Worm (Caenorhabditis elegans) whole organism, L4 larva: Measurements from ENCODE around the gene K10H10.4.

ENCODE experiments used
- T20F7.1 ChIP-seq: fragments of 200-800 bp; sonication (Bioruptor generic); optimal IDR thresholded peaks from 2 replicates; lab custom pipeline; 2018; ENCODE audit warnings: mild to moderate bottlenecking, missing genetic modification characterization, missing compliant biosample characterization
- Y105C5A.15 ChIP-seq: fragments of 200-800 bp; sonication (Bioruptor generic); IDR thresholded peaks from 2 replicates; pipeline ENCODE4 v1.3.6; 2022; ENCODE audit warnings: missing genetic modification characterization, missing compliant biosample characterization
- ZK546.5 ChIP-seq, 2 experiments: sonication (generic microtip); optimal IDR thresholded peaks; 2 replicates each; lab custom pipeline; 2017; ENCODE audit warnings: missing biosample characterization in 2 of 2, missing genetic modification characterization in 2 of 2
- aly-2 ChIP-seq: sonication (generic microtip); optimal IDR thresholded peaks from 2 replicates; lab custom pipeline; 2018; ENCODE audit warnings: missing biosample characterization, missing genetic modification characterization
- attf-4 ChIP-seq: sonication (generic microtip); optimal IDR thresholded peaks from 3 replicates; lab custom pipeline; 2017; ENCODE audit warnings: missing biosample characterization, missing genetic modification characterization
- ceh-28 ChIP-seq: fragments of 150-350 bp; optimal IDR thresholded peaks from 2 replicates; lab custom pipeline; 2014; ENCODE audit warnings: missing biosample characterization, missing genetic modification reagents, missing genetic modification characterization
- ceh-62 ChIP-seq: sonication (generic microtip); optimal IDR thresholded peaks from 2 replicates; lab custom pipeline; 2017; ENCODE audit warnings: missing biosample characterization, missing genetic modification characterization
- ces-1 ChIP-seq: fragments of 150-350 bp; sonication (generic microtip); optimal IDR thresholded peaks from 4 replicates; lab custom pipeline; 2014; ENCODE audit warnings: missing biosample characterization, missing genetic modification reagents, missing genetic modification characterization
- dmd-8 ChIP-seq: fragments of 200-800 bp; sonication (Bioruptor generic); IDR thresholded peaks from 2 replicates; pipeline ENCODE4 v1.3.6; 2022; ENCODE audit warnings: missing genetic modification characterization, missing compliant biosample characterization
- dmd-9 ChIP-seq: fragments of 200-800 bp; sonication (Bioruptor generic); IDR thresholded peaks from 2 replicates; pipeline ENCODE4 v1.3.6; 2022; ENCODE audit warnings: missing genetic modification reagents, missing genetic modification characterization, missing compliant biosample characterization
- dve-1 ChIP-seq: sonication (generic microtip); optimal IDR thresholded peaks from 2 replicates; lab custom pipeline; 2017; ENCODE audit warnings: antibody characterized with exemption, mild to moderate bottlenecking, missing genetic modification characterization, missing compliant biosample characterization; ENCODE audit not compliant: insufficient read depth
- egl-27 ChIP-seq: sonication (generic microtip); optimal IDR thresholded peaks from 3 replicates; lab custom pipeline; 2017; ENCODE audit warnings: missing biosample characterization, missing genetic modification reagents, missing genetic modification characterization
- fos-1 ChIP-seq: fragments of 150-350 bp; optimal IDR thresholded peaks from 2 replicates; lab custom pipeline; 2014; ENCODE audit warnings: missing biosample characterization, missing genetic modification characterization
- hlh-30 ChIP-seq: sonication (generic microtip); optimal IDR thresholded peaks from 2 replicates; lab custom pipeline; 2017; ENCODE audit warnings: antibody characterized with exemption, mild to moderate bottlenecking, missing genetic modification characterization, missing compliant biosample characterization; ENCODE audit not compliant: insufficient read depth
- jun-1 ChIP-seq: fragments of 150-350 bp; optimal IDR thresholded peaks from 2 replicates; lab custom pipeline; 2014; ENCODE audit warnings: missing biosample characterization, missing genetic modification reagents, missing genetic modification characterization
- lin-29 ChIP-seq: fragments of 200-800 bp; sonication (Bioruptor generic); IDR thresholded peaks from 2 replicates; pipeline ENCODE4 v1.3.6; 2022; ENCODE audit warnings: missing genetic modification reagents, missing genetic modification characterization, missing compliant biosample characterization
- madf-5 ChIP-seq, 2 experiments: fragments of 200-800 bp; sonication (Bioruptor generic); IDR thresholded peaks; 2 replicates each; pipeline ENCODE4 v1.3.6; 2022; ENCODE audit warnings: missing compliant biosample characterization in 2 of 2, missing genetic modification characterization in 2 of 2
- mxl-3 ChIP-seq: fragments of 200-800 bp; sonication (Bioruptor generic); optimal IDR thresholded peaks from 2 replicates; lab custom pipeline; 2018; ENCODE audit warnings: mild to moderate bottlenecking, missing genetic modification characterization, missing compliant biosample characterization
- nhr-102 ChIP-seq: sonication (generic microtip); optimal IDR thresholded peaks from 2 replicates; lab custom pipeline; 2016; ENCODE audit warnings: mild to moderate bottlenecking, missing genetic modification characterization, moderate library complexity, missing compliant biosample characterization
- nhr-11 ChIP-seq: fragments of 150-350 bp; optimal IDR thresholded peaks from 2 replicates; lab custom pipeline; 2014; ENCODE audit warnings: missing biosample characterization, missing genetic modification characterization
- nhr-237 ChIP-seq: sonication (generic microtip); optimal IDR thresholded peaks from 2 replicates; lab custom pipeline; 2017; ENCODE audit warnings: missing biosample characterization, missing genetic modification characterization
- nhr-76 ChIP-seq: fragments of 150-350 bp; optimal IDR thresholded peaks from 2 replicates; lab custom pipeline; 2014; ENCODE audit warnings: missing biosample characterization, missing genetic modification characterization
- pha-4 ChIP-seq, 2 experiments: fragments of 150-350 bp in 1 of 2; fragments of 200-800 bp in 1 of 2; sonication (Bioruptor generic) in 1 of 2; IDR thresholded peaks in 1 of 2; optimal IDR thresholded peaks in 1 of 2; 2 replicates each; pipeline versions ENCODE4 v1.3.6 to Lab custom; 2014 to 2022; ENCODE audit warnings: missing genetic modification characterization in 2 of 2, missing genetic modification reagents in 2 of 2, missing biosample characterization in 1 of 2, missing compliant biosample characterization in 1 of 2
- pqm-1 ChIP-seq: sonication (generic microtip); optimal IDR thresholded peaks from 2 replicates; lab custom pipeline; 2017; ENCODE audit warnings: missing biosample characterization, missing genetic modification characterization
- rbr-2 ChIP-seq: sonication (generic microtip); optimal IDR thresholded peaks from 2 replicates; lab custom pipeline; 2016; ENCODE audit warnings: missing genotype, missing genetic modification characterization, missing compliant biosample characterization
- set-16 ChIP-seq: fragments of 200-800 bp; sonication (Bioruptor generic); IDR thresholded peaks from 2 replicates; pipeline ENCODE4 v1.3.6; 2022; ENCODE audit warnings: missing genetic modification reagents, missing genetic modification characterization, missing compliant biosample characterization
- snpc-1.2 ChIP-seq: fragments of 200-800 bp; sonication (Bioruptor generic); IDR thresholded peaks from 2 replicates; pipeline ENCODE4 v1.3.6; 2022; ENCODE audit warnings: missing genetic modification reagents, missing genetic modification characterization, missing compliant biosample characterization
- tag-97 ChIP-seq: fragments of 200-800 bp; sonication (Bioruptor generic); IDR thresholded peaks from 2 replicates; pipeline ENCODE4 v1.3.6; 2022; ENCODE audit warnings: missing genetic modification characterization, missing compliant biosample characterization
- unc-130 ChIP-seq: sonication (generic microtip); optimal IDR thresholded peaks from 2 replicates; lab custom pipeline; 2016; ENCODE audit warnings: missing genetic modification reagents, missing genetic modification characterization, missing compliant biosample characterization
- unc-39 ChIP-seq: sonication (generic microtip); optimal IDR thresholded peaks from 2 replicates; lab custom pipeline; 2017; ENCODE audit warnings: missing biosample characterization, missing genetic modification characterization
- unc-62 ChIP-seq, 3 experiments: fragments of 150-350 bp in 1 of 3; sonication (generic microtip); optimal IDR thresholded peaks in 2 of 3; peaks in 1 of 3; 1 replicate in 1 of 3; 2 replicates in 2 of 3; lab custom pipeline; 2014 to 2017; ENCODE audit warnings: missing biosample characterization in 3 of 3, missing genetic modification characterization in 3 of 3, missing genetic modification reagents in 3 of 3, missing genotype in 1 of 3
- zfp-3 ChIP-seq: fragments of 200-800 bp; sonication (Bioruptor generic); conservative IDR thresholded peaks from 2 replicates; pipeline ENCODE4 v1.3.6; 2022; ENCODE audit warnings: missing genetic modification reagents, missing genetic modification characterization, missing compliant biosample characterization

Gene K10H10.4

DNA sequence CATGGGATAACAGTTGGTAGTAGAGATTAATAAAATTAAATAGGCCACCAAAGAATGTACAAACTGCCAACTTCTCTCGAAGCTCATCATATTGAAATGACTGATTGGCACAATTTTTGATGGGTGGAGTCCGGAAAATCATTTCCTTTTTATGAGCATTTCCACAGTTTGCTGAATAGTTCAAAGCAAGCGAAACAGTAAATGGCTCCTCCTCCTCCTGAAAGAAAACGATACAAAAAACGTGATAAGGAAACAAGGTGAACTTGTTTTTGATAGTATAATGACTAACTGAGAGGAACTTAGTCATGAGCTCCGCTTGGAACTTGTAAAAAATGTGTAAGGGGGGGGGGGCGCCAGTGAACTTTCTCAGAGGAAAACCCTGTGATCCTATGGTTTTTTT lies 14.8 kb downstream of the K10H10.4 start, which contains the start of gene K10H10.9:
TSS of gene K10H10.9 (minus strand) at position 101 of the 400 bp plus-strand sequence.
- TF ChIP-seq nhr-76 (tag; lab: Kevin White, UChicago) (no peak), dmd-8 (no peak), ceh-28 (tag; lab: Kevin White, UChicago) (no peak), Y105C5A.15 (GFP tag; lab: Robert Waterston, UW) (no peak), attf-4 (tag; lab: Kevin White, UChicago) (no peak), tag-97 (GFP tag; lab: Robert Waterston, UW) (no peak), dve-1 (tag; lab: Kevin White, UChicago) (no peak), nhr-102 (no peak), mxl-3 (GFP tag; lab: Kevin White, UChicago) (no peak)

DNA sequence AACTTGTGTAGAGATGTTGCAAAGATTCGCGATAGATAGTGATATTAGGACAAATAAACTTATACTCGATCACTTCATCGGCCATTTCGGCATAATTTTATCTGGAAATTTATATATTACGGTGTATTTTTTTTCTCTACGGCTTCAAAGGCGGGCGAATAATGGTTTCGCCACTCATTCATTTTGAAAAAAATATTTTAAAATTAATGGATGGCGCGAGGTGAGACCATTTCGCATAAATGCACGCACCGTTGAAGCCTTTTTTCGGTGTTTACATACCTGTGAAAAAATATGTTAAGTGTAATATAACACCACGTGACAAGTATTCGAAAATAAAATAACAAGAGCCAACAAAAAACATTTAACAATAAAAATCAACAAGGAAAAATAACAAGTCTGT lies 21.8 kb downstream of the K10H10.4 start, which contains the start of gene btb-19:
TSS of gene btb-19 (minus strand) at position 101 of the 400 bp plus-strand sequence.
- TF ChIP-seq madf-5 (GFP tag; IDR thresholded peaks at IDR 0.05; lab: Robert Waterston, UW), result no peak

DNA sequence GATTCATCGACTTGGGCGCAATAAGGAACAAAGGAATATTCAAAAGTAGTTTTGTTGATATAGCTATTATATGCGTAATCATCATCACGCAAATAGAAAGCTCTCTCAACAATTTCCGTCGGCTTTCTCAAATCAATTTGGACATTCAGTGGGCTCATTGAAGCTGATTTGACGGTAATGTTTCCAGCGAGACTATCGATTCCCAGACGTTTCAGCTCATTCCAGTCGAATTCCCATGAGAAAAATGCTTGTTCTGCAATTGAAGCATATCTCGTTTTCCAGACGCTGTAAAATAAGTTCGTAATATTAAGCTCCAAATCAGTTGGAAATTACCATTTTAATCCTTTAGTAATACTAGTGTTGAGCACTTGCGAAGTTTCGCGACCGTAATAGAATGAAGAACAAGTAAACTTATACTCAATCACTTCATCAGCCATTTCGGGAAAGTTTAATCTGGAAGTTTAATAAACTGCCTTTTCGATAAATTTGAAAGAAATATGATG lies 22.9 kb downstream of the K10H10.4 start, which contains the start of gene btb-20:
TSS of gene btb-20 (minus strand) at position 453 of the 503 bp plus-strand sequence.
- TF ChIP-seq unc-39 (tag; lab: Kevin White, UChicago), result no peak
- no peak for TF ChIP-seq pqm-1
- no peak for TF ChIP-seq nhr-237
- no peak for TF ChIP-seq rbr-2 (tag; lab: Kevin White, UChicago)
- TF ChIP-seq unc-130 (GFP tag; lab: Kevin White, UChicago), result no peak
- TF ChIP-seq zfp-3 (GFP tag; lab: Robert Waterston, UW), result no peak
- TF ChIP-seq hlh-30 (tag; lab: Kevin White, UChicago), result no peak
- TF ChIP-seq jun-1, result no peak
- TF ChIP-seq unc-62 (GFP tag; optimal IDR thresholded peaks at IDR 0.05 in 1 of 2; lab: Kevin White, UChicago), result peak in 1 of 2 experiments; percentile 93
- no peak for TF ChIP-seq unc-62 (tag; optimal IDR thresholded peaks at IDR 0.05; lab: Kevin White, UChicago)
- TF ChIP-seq, all 104 proteins: peak for 1

DNA sequence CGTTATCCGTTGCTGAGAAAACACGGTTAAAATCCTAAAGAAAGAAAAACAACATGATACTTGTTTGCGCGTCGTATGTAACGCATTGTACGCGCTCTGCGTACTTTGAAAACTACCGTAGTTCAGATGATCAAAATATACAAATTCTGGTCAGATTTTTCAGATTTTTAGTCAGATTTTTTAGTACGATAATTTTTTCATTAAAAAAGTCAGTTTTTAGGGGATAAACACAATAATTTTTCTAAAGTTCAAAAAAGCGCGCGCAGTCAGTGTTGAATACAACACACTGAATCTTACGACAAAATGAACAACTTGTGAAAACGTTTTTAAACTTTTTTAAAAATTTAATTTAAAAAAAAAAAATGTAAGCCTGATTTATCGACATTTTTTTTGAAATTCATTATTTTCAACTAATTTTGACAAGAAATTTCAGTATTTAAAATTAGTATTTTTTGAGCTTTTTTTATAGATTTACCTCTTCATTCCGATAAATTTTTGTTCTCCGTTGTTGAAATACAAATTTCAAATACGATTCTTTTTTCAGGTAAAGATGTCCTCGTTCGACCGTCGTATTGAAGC lies 23.5 kb downstream of the K10H10.4 start, which contains the start of gene pot-2:
TSS of gene pot-2 (plus strand) at position 529 of the 579 bp plus-strand sequence.
- TF ChIP-seq ZK546.5 (tag; optimal IDR thresholded peaks at IDR 0.05; lab: Kevin White, UChicago) (no peak), set-16 (no peak), T20F7.1 (GFP tag; lab: Kevin White, UChicago) (no peak), aly-2 (tag; lab: Kevin White, UChicago) (no peak), pha-4 (GFP tag; IDR thresholded peaks at IDR 0.05; lab: Robert Waterston, UW) (no peak), pha-4 (tag; optimal IDR thresholded peaks at IDR 0.05; lab: Kevin White, UChicago) (no peak), ceh-62 (no peak), unc-39 (tag; lab: Kevin White, UChicago) (no peak), nhr-11 (no peak), hlh-30 (tag; lab: Kevin White, UChicago) (no peak), ces-1 (GFP tag; lab: Kevin White, UChicago) (no peak), snpc-1.2 (GFP tag; lab: Robert Waterston, UW) (no peak), nhr-102 (no peak), egl-27 (tag; lab: Kevin White, UChicago) (no peak)

DNA sequence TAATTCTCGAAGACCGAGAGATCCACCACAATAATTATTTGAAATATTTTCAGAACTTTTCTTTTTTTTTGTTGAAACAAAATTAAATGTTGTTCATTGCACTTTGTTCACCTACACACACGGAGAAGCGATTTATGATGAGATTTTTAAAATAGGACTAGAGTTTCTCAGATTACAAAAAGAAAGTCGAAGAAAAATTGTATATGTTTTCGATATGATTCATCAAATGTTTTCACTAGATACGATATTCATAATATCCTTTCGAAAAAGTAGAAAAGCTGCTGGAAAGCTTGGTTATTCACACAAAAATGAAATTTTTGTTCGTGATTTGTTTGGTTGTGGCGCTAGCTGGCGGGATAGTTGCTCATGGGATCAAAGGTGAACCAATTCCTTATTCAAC lies 24.8 kb downstream of the K10H10.4 start, which contains the start of gene F57C2.4:
TSS of gene F57C2.4 (plus strand) at position 301 of the 400 bp plus-strand sequence.
- TF ChIP-seq lin-29 (no peak), fos-1 (tag; lab: Kevin White, UChicago) (no peak), dmd-9 (GFP tag; lab: Robert Waterston, UW) (no peak), unc-130 (GFP tag; lab: Kevin White, UChicago) (no peak)
